Fruit fly (Drosophila melanogaster) whole organism, embryonic: ENCODE measurements around the gene Dbp21E2.
A peak's percentile ranks its signal among the peaks of the same experiment; 100 is the strongest.

Experiments
- CG10147 ChIP-seq: fragments of 200-800 bp; sonication (Bioruptor generic); optimal IDR thresholded peaks from 2 replicates; lab custom pipeline; 2019; ENCODE audit warnings: missing biosample characterization, mild to moderate bottlenecking, missing genetic modification characterization, moderate library complexity
- CG13424 ChIP-seq: fragments of 200-800 bp; sonication (Bioruptor generic); optimal IDR thresholded peaks from 2 replicates; lab custom pipeline; 2019; ENCODE audit warnings: missing biosample characterization, mild to moderate bottlenecking, missing genetic modification characterization, moderate library complexity
- CG13775 ChIP-seq: fragments of 200-800 bp; sonication (Bioruptor generic); optimal IDR thresholded peaks from 3 replicates; lab custom pipeline; 2017; ENCODE audit warnings: missing biosample characterization, mild to moderate bottlenecking, missing genetic modification characterization
- CG15479 ChIP-seq: fragments of 200-800 bp; sonication (Bioruptor generic); optimal IDR thresholded peaks from 3 replicates; lab custom pipeline; 2019; ENCODE audit warnings: missing biosample characterization, mild to moderate bottlenecking, missing genetic modification characterization, moderate library complexity
- CG15601 ChIP-seq: fragments of 200-800 bp; sonication (Bioruptor generic); optimal IDR thresholded peaks from 3 replicates; lab custom pipeline; 2019; ENCODE audit warnings: missing biosample characterization, mild to moderate bottlenecking, missing genetic modification characterization, moderate library complexity
- CG17829 ChIP-seq: fragments of 200-800 bp; optimal IDR thresholded peaks from 2 replicates; lab custom pipeline; 2019; ENCODE audit warnings: missing biosample characterization, mild to moderate bottlenecking, missing genetic modification characterization, moderate library complexity
- CG2116 ChIP-seq: fragments of 200-800 bp; sonication (Bioruptor generic); optimal IDR thresholded peaks from 3 replicates; lab custom pipeline; 2018; ENCODE audit warnings: missing biosample characterization, mild to moderate bottlenecking, missing genetic modification characterization
- CG2712 ChIP-seq: fragments of 200-800 bp; optimal IDR thresholded peaks from 3 replicates; lab custom pipeline; 2019; ENCODE audit warnings: missing biosample characterization, mild to moderate bottlenecking, missing genetic modification characterization, moderate library complexity
- CG3065 ChIP-seq: fragments of 200-800 bp; sonication (Bioruptor generic); optimal IDR thresholded peaks from 2 replicates; lab custom pipeline; 2016; ENCODE audit warnings: missing biosample characterization, missing genetic modification characterization
- CG31365 ChIP-seq: fragments of 200-800 bp; sonication (Bioruptor generic); optimal IDR thresholded peaks from 2 replicates; lab custom pipeline; 2018; ENCODE audit warnings: missing biosample characterization, mild to moderate bottlenecking, missing genetic modification characterization
- CG34224 ChIP-seq: fragments of 200-800 bp; sonication (Bioruptor generic); IDR thresholded peaks from 3 replicates; pipeline ENCODE4 v1.3.6; 2022; ENCODE audit warnings: missing biosample characterization, missing genetic modification characterization; ENCODE audit not compliant: partially characterized antibody
- CG3838 ChIP-seq: fragments of 200-800 bp; sonication (Bioruptor generic); optimal IDR thresholded peaks from 3 replicates; lab custom pipeline; 2016; ENCODE audit warnings: missing biosample characterization, missing genetic modification characterization
- CG3995 ChIP-seq: fragments of 200-800 bp; sonication (Bioruptor generic); optimal IDR thresholded peaks from 3 replicates; lab custom pipeline; 2016; ENCODE audit warnings: missing biosample characterization, missing genetic modification characterization
- CG4360 ChIP-seq: fragments of 200-800 bp; sonication (Bioruptor generic); IDR thresholded peaks from 2 replicates; pipeline ENCODE4 v1.3.6; 2022; ENCODE audit warnings: missing biosample characterization, missing genetic modification characterization
- CG4730 ChIP-seq: fragments of 200-800 bp; sonication (Bioruptor generic); IDR thresholded peaks from 2 replicates; pipeline ENCODE4 v1.3.6; 2022; ENCODE audit warnings: missing biosample characterization, missing genetic modification characterization
- CG7372 ChIP-seq: fragments of 200-800 bp; sonication (Bioruptor generic); IDR thresholded peaks from 2 replicates; pipeline ENCODE4 v1.3.6; 2022; ENCODE audit warnings: missing biosample characterization, missing genetic modification characterization
- CG8478 ChIP-seq: fragments of >200 bp; optimal IDR thresholded peaks from 2 replicates; lab custom pipeline; 2018
- CG9437 ChIP-seq: fragments of 200-800 bp; sonication (Bioruptor generic); optimal IDR thresholded peaks from 2 replicates; lab custom pipeline; 2018; ENCODE audit warnings: missing biosample characterization, mild to moderate bottlenecking, missing genetic modification characterization
- CG9797 ChIP-seq: fragments of 200-800 bp; sonication (Bioruptor generic); optimal IDR thresholded peaks from 3 replicates; lab custom pipeline; 2018; ENCODE audit warnings: missing biosample characterization, mild to moderate bottlenecking, missing genetic modification characterization
- D19B ChIP-seq: fragments of 200-800 bp; sonication (Bioruptor generic); optimal IDR thresholded peaks from 2 replicates; lab custom pipeline; 2017; ENCODE audit warnings: missing biosample characterization, mild to moderate bottlenecking, missing genetic modification characterization
- Fer3 ChIP-seq: fragments of 200-800 bp; sonication (Bioruptor generic); optimal IDR thresholded peaks from 2 replicates; lab custom pipeline; 2018; ENCODE audit warnings: missing biosample characterization, mild to moderate bottlenecking, missing genetic modification characterization, moderate library complexity
- Hey ChIP-seq: fragments of 200-800 bp; sonication (Bioruptor generic); optimal IDR thresholded peaks from 3 replicates; lab custom pipeline; 2018; ENCODE audit warnings: missing biosample characterization, mild to moderate bottlenecking, missing genetic modification characterization
- HmgZ ChIP-seq: fragments of 200-800 bp; sonication (Bioruptor generic); optimal IDR thresholded peaks from 2 replicates; lab custom pipeline; 2018; ENCODE audit warnings: missing biosample characterization, mild to moderate bottlenecking, missing genetic modification characterization
- Med ChIP-seq: fragments of 200-800 bp; sonication (Bioruptor generic); peaks from one replicate; lab custom pipeline; 2016; ENCODE audit warnings: missing biosample characterization, missing genetic modification characterization, mild to moderate bottlenecking, inconsistent platforms, moderate library complexity
- Nf-YB ChIP-seq: fragments of 200-800 bp; sonication (Bioruptor generic); optimal IDR thresholded peaks from 3 replicates; lab custom pipeline; 2019; ENCODE audit warnings: missing biosample characterization, mild to moderate bottlenecking, missing genetic modification characterization, moderate library complexity
- Pdp1 ChIP-seq, 2 experiments: fragments of 200-800 bp; sonication (Bioruptor generic); optimal IDR thresholded peaks; 3 replicates each; lab custom pipeline; 2016; ENCODE audit warnings: missing biosample characterization in 2 of 2, missing genetic modification characterization in 2 of 2, mild to moderate bottlenecking in 1 of 2, moderate library complexity in 1 of 2
- Ravus ChIP-seq: fragments of 200-800 bp; sonication (Bioruptor generic); IDR thresholded peaks from 2 replicates; pipeline ENCODE4 v1.3.6; 2022; ENCODE audit warnings: missing biosample characterization, missing genetic modification characterization
- Stat92E ChIP-seq, 3 experiments: fragments of >200 bp in 2 of 3; fragments of 200-800 bp in 1 of 3; sonication (Bioruptor generic) in 1 of 3; optimal IDR thresholded peaks; 2 replicates each; lab custom pipeline; 2017 to 2019; ENCODE audit warnings: missing biosample characterization in 3 of 3, missing genetic modification characterization in 3 of 3, mild to moderate bottlenecking in 1 of 3, moderate library complexity in 1 of 3
- Xrp1 ChIP-seq: fragments of 200-800 bp; sonication (Bioruptor generic); IDR thresholded peaks from 2 replicates; pipeline ENCODE4 v1.3.6; 2022; ENCODE audit warnings: missing biosample characterization, missing genetic modification characterization
- bcd ChIP-seq: fragments of 200-800 bp; sonication (Bioruptor generic); optimal IDR thresholded peaks from 2 replicates; lab custom pipeline; 2017; ENCODE audit warnings: missing biosample characterization, mild to moderate bottlenecking, missing genetic modification characterization
- bigmax ChIP-seq: fragments of 200-800 bp; sonication (Bioruptor generic); optimal IDR thresholded peaks from 2 replicates; lab custom pipeline; 2018; ENCODE audit warnings: missing biosample characterization, mild to moderate bottlenecking, missing genetic modification characterization
- chinmo ChIP-seq: fragments of 200-800 bp; sonication (Bioruptor generic); IDR thresholded peaks from 4 replicates; pipeline ENCODE4 v1.3.6; 2022; ENCODE audit warnings: missing biosample characterization, missing genetic modification characterization; ENCODE audit not compliant: partially characterized antibody
- corto ChIP-seq: fragments of 200-800 bp; sonication (Bioruptor generic); optimal IDR thresholded peaks from 2 replicates; lab custom pipeline; 2016; ENCODE audit warnings: missing biosample characterization, mild to moderate bottlenecking, missing genetic modification characterization, moderate library complexity
- crol ChIP-seq: fragments of 200-800 bp; sonication (Bioruptor generic); IDR thresholded peaks from 2 replicates; pipeline ENCODE4 v1.3.6; 2022; ENCODE audit warnings: missing biosample characterization, missing genetic modification characterization
- crp ChIP-seq, 2 experiments: fragments of 200-800 bp; sonication (Bioruptor generic); optimal IDR thresholded peaks; 2 replicates in 1 of 2; 3 replicates in 1 of 2; lab custom pipeline; 2017; ENCODE audit warnings: missing biosample characterization in 2 of 2, missing genetic modification characterization in 2 of 2, mild to moderate bottlenecking in 1 of 2, moderate library complexity in 1 of 2
- dpn ChIP-seq, 2 experiments: fragments of 200-800 bp; sonication (Bioruptor generic); optimal IDR thresholded peaks; 3 replicates each; lab custom pipeline; 2016; ENCODE audit warnings: missing biosample characterization in 2 of 2, missing genetic modification characterization in 2 of 2
- fd64A ChIP-seq: fragments of 200-800 bp; sonication (Bioruptor generic); optimal IDR thresholded peaks from 3 replicates; lab custom pipeline; 2018; ENCODE audit warnings: missing biosample characterization, mild to moderate bottlenecking, missing genetic modification characterization
- gsb ChIP-seq: fragments of 200-800 bp; sonication (Bioruptor generic); IDR thresholded peaks from 2 replicates; pipeline ENCODE4 v1.3.6; 2022; ENCODE audit warnings: missing biosample characterization, missing genetic modification characterization
- ken ChIP-seq: fragments of 200-800 bp; sonication (Bioruptor generic); IDR thresholded peaks from 3 replicates; pipeline ENCODE4 v1.3.6; 2022; ENCODE audit warnings: missing biosample characterization, missing genetic modification characterization
- nmo ChIP-seq: fragments of 200-800 bp; sonication (Bioruptor generic); optimal IDR thresholded peaks from 2 replicates; lab custom pipeline; 2018; ENCODE audit warnings: missing biosample characterization, mild to moderate bottlenecking, missing genetic modification characterization, moderate library complexity
- onecut ChIP-seq: fragments of 200-800 bp; sonication (Bioruptor generic); IDR thresholded peaks from 2 replicates; pipeline ENCODE4 v1.3.6; 2022; ENCODE audit warnings: missing biosample characterization, missing genetic modification characterization
- p53 ChIP-seq: fragments of 200-800 bp; sonication (Bioruptor generic); optimal IDR thresholded peaks from 2 replicates; lab custom pipeline; 2016; ENCODE audit warnings: missing biosample characterization, missing genetic modification characterization
- pfk ChIP-seq: fragments of 200-800 bp; sonication (Bioruptor generic); optimal IDR thresholded peaks from 2 replicates; lab custom pipeline; 2018; ENCODE audit warnings: missing biosample characterization, mild to moderate bottlenecking, missing genetic modification characterization, moderate library complexity
- pita ChIP-seq: fragments of 200-800 bp; sonication (Bioruptor generic); optimal IDR thresholded peaks from 2 replicates; lab custom pipeline; 2017; ENCODE audit warnings: missing biosample characterization, mild to moderate bottlenecking, missing genetic modification characterization
- scrt ChIP-seq: fragments of 200-800 bp; sonication (Bioruptor generic); optimal IDR thresholded peaks from 2 replicates; lab custom pipeline; 2018; ENCODE audit warnings: missing biosample characterization, mild to moderate bottlenecking, missing genetic modification characterization, moderate library complexity
- sr ChIP-seq: fragments of 200-800 bp; sonication (Bioruptor generic); IDR thresholded peaks from 3 replicates; pipeline ENCODE4 v1.3.6; 2022; ENCODE audit warnings: missing biosample characterization, missing genetic modification characterization
- stc ChIP-seq: fragments of 200-800 bp; sonication (Bioruptor generic); IDR thresholded peaks from 2 replicates; pipeline ENCODE4 v1.3.6; 2022; ENCODE audit warnings: missing biosample characterization, missing genetic modification characterization
- twi ChIP-seq: fragments of 200-800 bp; optimal IDR thresholded peaks from 2 replicates; lab custom pipeline; 2019; ENCODE audit warnings: missing biosample characterization, mild to moderate bottlenecking, missing genetic modification characterization, moderate library complexity
- wor ChIP-seq: fragments of 200-800 bp; sonication (Bioruptor generic); IDR thresholded peaks from 2 replicates; pipeline ENCODE4 v1.3.6; 2022; ENCODE audit warnings: missing biosample characterization, missing genetic modification characterization

The Dbp21E2 gene

DNA sequence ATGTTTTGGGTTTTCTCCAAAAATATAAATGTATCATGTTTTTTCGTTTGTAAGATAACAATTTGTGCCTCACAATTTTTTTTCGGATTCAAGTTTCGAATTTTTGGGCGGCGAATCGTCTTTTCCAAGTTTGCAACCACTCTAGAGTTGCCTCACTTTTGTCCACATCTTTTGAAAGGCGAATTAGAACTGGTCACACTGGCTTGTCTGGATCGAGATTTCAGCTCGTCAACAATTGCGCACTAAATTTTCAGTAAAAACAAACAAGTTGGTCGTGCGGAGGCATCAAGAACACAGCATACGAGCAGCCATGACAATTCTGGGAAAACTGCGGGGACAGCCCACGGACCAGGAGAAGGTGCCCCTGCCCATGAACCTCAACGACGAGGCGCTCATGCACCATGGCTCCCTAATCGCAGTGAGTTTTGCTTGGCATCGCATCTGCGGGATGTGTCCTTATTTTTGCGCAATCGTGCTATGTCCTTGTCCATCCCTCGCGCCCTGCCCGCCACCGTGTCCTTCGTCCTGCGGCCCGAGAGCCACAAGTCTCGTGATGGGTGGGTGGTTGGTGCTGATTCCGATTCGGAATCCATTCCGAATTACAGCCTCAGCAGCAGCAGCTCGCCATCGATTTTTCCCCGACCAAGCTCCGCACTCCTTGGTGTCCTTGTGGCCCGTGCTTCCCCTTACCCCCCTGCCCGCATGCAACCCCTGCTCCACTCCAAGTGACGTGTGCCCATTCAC is 10.0 kb downstream of the Dbp21E2 start, which contains the start of gene CG3662 (continued):
- TF ChIP-seq scrt (GFP tag; lab: Kevin White, UChicago): peak; percentile 7
- peak; percentile 89 for TF ChIP-seq CG9797
- peak; percentile 81 for TF ChIP-seq CG15479 (GFP tag; lab: Kevin White, UChicago)
- TF ChIP-seq Pdp1 (GFP tag; optimal IDR thresholded peaks at IDR 0.05; lab: Kevin White, UChicago): peak in 1 of 2 experiments; percentile 44
- TF ChIP-seq CG15601 (tag; lab: Kevin White, UChicago): peak; percentile 47
- TF ChIP-seq crp (GFP tag; optimal IDR thresholded peaks at IDR 0.05; lab: Kevin White, UChicago): no peak
- TF ChIP-seq chinmo (GFP tag; lab: Robert Waterston, UW): 0 out of 4 replicates have a peak, but pooled peaks have one; percentile 27
- peak; percentile 29 for TF ChIP-seq CG2712 (tag; lab: Kevin White, UChicago)
- TF ChIP-seq pfk (GFP tag; lab: Kevin White, UChicago): no peak
- peak; percentile 16 for TF ChIP-seq bcd
- TF ChIP-seq nmo (GFP tag; lab: Kevin White, UChicago): peak; percentile 17
- no peak for TF ChIP-seq CG34224 (GFP tag; lab: Robert Waterston, UW)
- no peak for TF ChIP-seq CG4360 (GFP tag; lab: Robert Waterston, UW)
- no peak for TF ChIP-seq CG4730
- TF ChIP-seq CG17829 (tag; lab: Kevin White, UChicago): peak; percentile 7
- TF ChIP-seq CG7372: no peak
- TF ChIP-seq fd64A (GFP tag; lab: Kevin White, UChicago): no peak
- peak; percentile 73 for TF ChIP-seq pita
- TF ChIP-seq CG13424 (tag; lab: Kevin White, UChicago): no peak
- TF ChIP-seq sr (GFP tag; lab: Robert Waterston, UW): no peak
- no peak for TF ChIP-seq CG31365
- no peak for TF ChIP-seq CG3838 (GFP tag; lab: Kevin White, UChicago)
- no peak for TF ChIP-seq CG8478 (lab: Kevin White, UChicago)
- TF ChIP-seq corto (GFP tag; lab: Kevin White, UChicago): no peak
- peak in 1 of 3 experiments; percentile 29 for TF ChIP-seq Stat92E (GFP tag; optimal IDR thresholded peaks at IDR 0.05; lab: Kevin White, UChicago)
- no peak for TF ChIP-seq Fer3 (tag; lab: Kevin White, UChicago)
- no peak for TF ChIP-seq ken
- TF ChIP-seq CG13775 (GFP tag; lab: Kevin White, UChicago): no peak
- no peak for TF ChIP-seq CG9437 (GFP tag; lab: Kevin White, UChicago)
- peak; percentile 11 for TF ChIP-seq p53 (GFP tag; lab: Kevin White, UChicago)
- peak; percentile 1 for TF ChIP-seq CG10147 (GFP tag; lab: Kevin White, UChicago)
- no peak for TF ChIP-seq D19B (GFP tag; lab: Kevin White, UChicago)
- no peak for TF ChIP-seq Ravus
- TF ChIP-seq bigmax (GFP tag; lab: Kevin White, UChicago): peak; percentile 16
- no peak for TF ChIP-seq CG3065
- peak; percentile 65 for TF ChIP-seq CG2116
- TF ChIP-seq Nf-YB (GFP tag; lab: Kevin White, UChicago): no peak
- TF ChIP-seq wor (GFP tag; lab: Robert Waterston, UW): no peak
- TF ChIP-seq CG3995: no peak
- no peak for TF ChIP-seq Hey
- peak; percentile 99 for TF ChIP-seq onecut (GFP tag; lab: Robert Waterston, UW)
- TF ChIP-seq gsb (GFP tag; lab: Robert Waterston, UW): no peak
- TF ChIP-seq crol (GFP tag; lab: Robert Waterston, UW): peak; percentile 87
- peak in 1 of 2 experiments; percentile 6 for TF ChIP-seq dpn (GFP tag; optimal IDR thresholded peaks at IDR 0.05; lab: Kevin White, UChicago)
- peak; percentile 5 for TF ChIP-seq twi
- peak; percentile 88 for TF ChIP-seq Med
- TF ChIP-seq Xrp1: no peak
- peak; percentile 82 for TF ChIP-seq HmgZ (tag; lab: Kevin White, UChicago)
- TF ChIP-seq stc (GFP tag; lab: Robert Waterston, UW): no peak
